Worm (Caenorhabditis elegans) whole organism, early embryonic: ENCODE measurements around the gene srh-68.

Source experiments
- B0310.2 ChIP-seq: sonication (generic microtip); optimal IDR thresholded peaks from 2 replicates; lab custom pipeline; 2016; ENCODE audit warnings: mild to moderate bottlenecking, missing genetic modification characterization, missing compliant biosample characterization
- F13C5.2 ChIP-seq: sonication (generic microtip); optimal IDR thresholded peaks from 2 replicates; lab custom pipeline; 2017; ENCODE audit warnings: mild to moderate bottlenecking, missing genetic modification characterization, inconsistent platforms, missing compliant biosample characterization
- aly-1 ChIP-seq: sonication (generic microtip); optimal IDR thresholded peaks from 2 replicates; lab custom pipeline; 2016; ENCODE audit warnings: missing genetic modification characterization, missing compliant biosample characterization
- ama-1 ChIP-seq: fragments of 150-350 bp; optimal IDR thresholded peaks from 2 replicates; lab custom pipeline; 2014
- ceh-13 ChIP-seq: fragments of 200-800 bp; sonication (Bioruptor generic); optimal IDR thresholded peaks from 2 replicates; lab custom pipeline; 2018; ENCODE audit warnings: mild to moderate bottlenecking, missing genetic modification characterization, missing compliant biosample characterization
- ceh-36 ChIP-seq: sonication (generic microtip); optimal IDR thresholded peaks from 2 replicates; lab custom pipeline; 2016; ENCODE audit warnings: missing genetic modification characterization, inconsistent platforms, missing compliant biosample characterization
- ets-7 ChIP-seq: sonication (generic microtip); optimal IDR thresholded peaks from 2 replicates; lab custom pipeline; 2016; ENCODE audit warnings: missing genotype, missing genetic modification characterization, missing compliant biosample characterization
- flt-1 ChIP-seq: fragments of 200-800 bp; sonication (Bioruptor generic); IDR thresholded peaks from 2 replicates; pipeline ENCODE4 v1.3.6; 2022; ENCODE audit warnings: missing genetic modification characterization, missing compliant biosample characterization
- hmbx-1 ChIP-seq: sonication (generic microtip); optimal IDR thresholded peaks from 2 replicates; lab custom pipeline; 2016; ENCODE audit warnings: mild to moderate bottlenecking, missing genetic modification characterization, missing compliant biosample characterization
- hmg-4 ChIP-seq: fragments of 200-800 bp; sonication (Bioruptor generic); optimal IDR thresholded peaks from 2 replicates; lab custom pipeline; 2018; ENCODE audit warnings: mild to moderate bottlenecking, missing genetic modification characterization, missing compliant biosample characterization
- hnd-1 ChIP-seq: sonication (generic microtip); optimal IDR thresholded peaks from 2 replicates; lab custom pipeline; 2016; ENCODE audit warnings: missing genetic modification characterization, missing compliant biosample characterization
- pes-1 ChIP-seq: fragments of 200-800 bp; sonication (Bioruptor generic); IDR thresholded peaks from 2 replicates; pipeline ENCODE4 v1.3.6; 2022; ENCODE audit warnings: missing genetic modification reagents, missing genetic modification characterization, missing compliant biosample characterization
- scrt-1 ChIP-seq: fragments of 200-800 bp; sonication (Bioruptor generic); IDR thresholded peaks from 2 replicates; pipeline ENCODE4 v1.3.6; 2022; ENCODE audit warnings: missing genetic modification characterization, missing compliant biosample characterization
- sea-1 ChIP-seq: fragments of 200-800 bp; sonication (Bioruptor generic); conservative IDR thresholded peaks from 2 replicates; pipeline ENCODE4 v1.3.6; 2022; ENCODE audit warnings: missing genetic modification characterization, missing compliant biosample characterization
- tbx-11 ChIP-seq: fragments of 200-800 bp; sonication (Bioruptor generic); IDR thresholded peaks from 2 replicates; pipeline ENCODE4 v1.3.6; 2022; ENCODE audit warnings: missing genetic modification characterization, missing compliant biosample characterization
- tbx-37 ChIP-seq: fragments of 200-800 bp; sonication (Bioruptor generic); conservative IDR thresholded peaks from 2 replicates; pipeline ENCODE4 v1.3.6; 2022; ENCODE audit warnings: missing genetic modification reagents, missing genetic modification characterization, missing compliant biosample characterization
- tra-4 ChIP-seq: sonication (generic microtip); optimal IDR thresholded peaks from 2 replicates; lab custom pipeline; 2017; ENCODE audit warnings: missing genetic modification characterization, missing compliant biosample characterization

The srh-68 gene

DNA sequence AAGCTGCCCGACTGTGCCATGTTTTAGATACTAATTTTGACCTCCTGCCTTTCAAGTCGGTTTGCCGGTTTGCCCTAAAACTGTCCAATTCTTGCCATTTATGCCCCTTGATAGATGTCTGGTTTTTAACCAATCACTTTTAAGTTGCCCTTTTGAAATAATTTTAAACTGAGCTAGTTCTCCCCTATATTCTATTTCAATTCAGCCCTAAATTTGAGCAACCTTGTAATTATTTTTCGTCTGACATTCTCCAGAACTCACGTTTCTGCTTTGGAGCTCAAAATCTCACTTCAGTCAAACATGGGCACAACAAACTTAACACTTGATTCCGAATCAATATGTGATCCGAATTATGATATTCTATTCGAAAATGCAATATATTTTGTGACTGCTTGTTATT lies 33.7 kb upstream of the srh-68 start, which contains the start of gene srg-17:
srg-17 (plus strand) TSS at position 301 of the 400 bp plus-strand sequence.
- TF ChIP-seq hnd-1 (no peak), flt-1 (GFP tag; lab: Robert Waterston, UW) (no peak), F13C5.2 (tag; lab: Kevin White, UChicago) (no peak), tra-4 (tag; lab: Kevin White, UChicago) (no peak), tbx-37 (GFP tag; lab: Robert Waterston, UW) (no peak), B0310.2 (tag; lab: Kevin White, UChicago) (no peak), ceh-36 (tag; lab: Kevin White, UChicago) (no peak), ceh-13 (GFP tag; lab: Kevin White, UChicago) (no peak)

DNA sequence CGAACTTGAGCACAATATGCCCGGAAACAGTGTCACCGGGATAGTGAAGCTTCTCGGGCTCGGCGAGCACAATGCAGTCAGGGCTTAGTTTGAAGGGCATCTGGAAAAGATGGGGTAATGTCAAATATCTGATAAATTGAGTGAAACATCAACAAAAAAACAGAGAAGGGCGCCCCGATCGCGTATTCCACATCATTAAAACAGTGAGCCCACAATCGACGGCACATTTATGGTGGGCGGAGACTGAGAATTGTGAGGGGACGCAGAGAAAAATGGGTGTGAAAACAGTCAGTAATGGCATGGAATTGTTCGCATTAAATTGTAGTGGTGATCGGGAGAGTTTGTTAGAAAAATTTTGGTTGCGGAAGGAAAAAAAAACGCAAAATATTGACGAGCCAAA lies 26.3 kb upstream of the srh-68 start, which contains the start of gene arrd-9:
arrd-9 (minus strand) TSS at position 101 of the 400 bp plus-strand sequence.
- no peak for TF ChIP-seq B0310.2 (tag; lab: Kevin White, UChicago)
- no peak for TF ChIP-seq sea-1 (GFP tag; lab: Robert Waterston, UW)
- no peak for TF ChIP-seq hmbx-1
- TF ChIP-seq hnd-1, result no peak
- TF ChIP-seq scrt-1 (GFP tag; lab: Robert Waterston, UW), result no peak
- TF ChIP-seq ceh-36 (tag; lab: Kevin White, UChicago), result no peak
- no peak for TF ChIP-seq tbx-11 (GFP tag; lab: Robert Waterston, UW)
- no peak for TF ChIP-seq pes-1 (GFP tag; lab: Robert Waterston, UW)
- no peak for TF ChIP-seq flt-1 (GFP tag; lab: Robert Waterston, UW)
- TF ChIP-seq F13C5.2 (tag; lab: Kevin White, UChicago), result no peak
- no peak for TF ChIP-seq aly-1 (tag; lab: Kevin White, UChicago)
- TF ChIP-seq ceh-13 (GFP tag; lab: Kevin White, UChicago), result no peak
- TF ChIP-seq ama-1 (lab: Kevin White, UChicago), result no peak
- TF ChIP-seq ets-7 (tag; lab: Kevin White, UChicago), result no peak
- no peak for TF ChIP-seq tra-4 (tag; lab: Kevin White, UChicago)
- TF ChIP-seq hmg-4 (GFP tag; lab: Kevin White, UChicago), result no peak
- no peak for TF ChIP-seq tbx-37 (GFP tag; lab: Robert Waterston, UW)

DNA sequence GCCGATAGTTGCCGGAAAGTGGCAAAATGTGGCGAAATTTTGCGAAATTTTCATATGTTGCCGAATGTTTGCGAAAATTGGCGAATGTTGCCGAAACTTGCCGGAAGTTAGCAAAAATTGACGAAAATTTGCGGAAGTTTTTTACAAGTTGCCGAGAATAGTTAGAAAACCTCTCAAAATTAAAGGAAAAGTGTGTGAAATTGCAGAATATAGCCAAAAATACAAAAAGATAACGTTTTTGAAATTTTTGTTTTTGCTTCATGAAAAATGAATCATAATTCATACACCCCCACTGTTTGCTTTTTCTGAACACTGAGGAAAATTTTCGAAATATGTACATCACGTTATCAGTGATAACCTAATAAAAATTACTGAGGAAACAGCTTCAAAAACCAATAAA lies 25.5 kb upstream of the srh-68 start:
- no peak for TF ChIP-seq scrt-1 (GFP tag; lab: Robert Waterston, UW)
- TF ChIP-seq tra-4 (tag; lab: Kevin White, UChicago), result no peak
- TF ChIP-seq ceh-36 (tag; lab: Kevin White, UChicago), result no peak
- TF ChIP-seq tbx-37 (GFP tag; lab: Robert Waterston, UW), result no peak
- TF ChIP-seq B0310.2 (tag; lab: Kevin White, UChicago), result no peak
- TF ChIP-seq hmg-4 (GFP tag; lab: Kevin White, UChicago), result no peak
- no peak for TF ChIP-seq pes-1 (GFP tag; lab: Robert Waterston, UW)
- no peak for TF ChIP-seq sea-1 (GFP tag; lab: Robert Waterston, UW)
- TF ChIP-seq aly-1 (tag; lab: Kevin White, UChicago), result no peak
- no peak for TF ChIP-seq F13C5.2 (tag; lab: Kevin White, UChicago)
- no peak for TF ChIP-seq flt-1 (GFP tag; lab: Robert Waterston, UW)
- no peak for TF ChIP-seq hmbx-1
- no peak for TF ChIP-seq ceh-13 (GFP tag; lab: Kevin White, UChicago)
- TF ChIP-seq ama-1 (lab: Kevin White, UChicago), result no peak
- no peak for TF ChIP-seq hnd-1
- no peak for TF ChIP-seq tbx-11 (GFP tag; lab: Robert Waterston, UW)
- no peak for TF ChIP-seq ets-7 (tag; lab: Kevin White, UChicago)

DNA sequence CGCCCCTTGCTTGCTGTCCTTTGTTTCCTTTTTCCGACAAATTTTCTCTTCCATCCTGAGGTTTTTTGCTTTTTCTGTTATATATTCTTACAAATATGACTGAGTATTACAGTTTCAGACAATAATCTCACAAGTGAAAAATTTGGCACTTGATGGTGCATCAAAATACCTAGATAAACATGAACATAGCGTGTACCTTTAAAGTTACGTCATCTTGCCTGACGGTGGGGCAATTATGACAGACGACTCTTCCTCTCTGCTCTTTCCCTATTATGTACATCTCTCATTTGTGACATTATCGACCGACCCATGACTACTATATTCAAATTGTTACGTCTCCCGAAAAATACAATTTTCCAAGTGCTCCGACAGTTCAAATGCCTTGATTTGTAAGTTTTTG lies 24.5 kb upstream of the srh-68 start, which contains the start of gene fbxb-102:
fbxb-102 (plus strand) TSS at position 301 of the 400 bp plus-strand sequence.
- no peak for TF ChIP-seq scrt-1 (GFP tag; lab: Robert Waterston, UW)
- no peak for TF ChIP-seq ets-7 (tag; lab: Kevin White, UChicago)
- TF ChIP-seq B0310.2 (tag; lab: Kevin White, UChicago), result no peak
- TF ChIP-seq F13C5.2 (tag; lab: Kevin White, UChicago), result no peak
- no peak for TF ChIP-seq sea-1 (GFP tag; lab: Robert Waterston, UW)
- no peak for TF ChIP-seq ama-1 (lab: Kevin White, UChicago)
- no peak for TF ChIP-seq ceh-13 (GFP tag; lab: Kevin White, UChicago)
- TF ChIP-seq tra-4 (tag; lab: Kevin White, UChicago), result no peak
- TF ChIP-seq hmbx-1, result no peak
- TF ChIP-seq tbx-37 (GFP tag; lab: Robert Waterston, UW), result no peak
- no peak for TF ChIP-seq hnd-1

DNA sequence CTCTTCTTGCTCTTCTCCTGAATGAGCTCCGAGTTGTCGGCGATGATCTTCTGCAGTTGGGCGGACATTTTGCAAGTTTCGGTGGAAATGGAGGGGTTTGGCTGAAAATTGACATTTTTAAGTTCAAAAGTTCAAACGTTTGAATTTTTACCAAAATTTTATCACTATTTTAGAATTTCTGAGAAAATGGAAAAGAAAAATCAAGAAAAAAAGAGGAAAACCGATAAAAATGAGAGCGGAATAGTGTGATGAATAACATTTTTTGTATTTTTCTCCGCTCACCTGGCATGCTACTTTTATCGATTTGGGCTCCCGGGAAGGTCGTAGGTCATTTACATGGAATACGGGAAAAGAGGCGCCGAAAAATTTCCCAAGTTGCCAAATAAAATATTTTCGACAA lies 22.1 kb upstream of the srh-68 start, which contains the start of gene F15A4.10:
F15A4.10 (minus strand) TSS at position 101 of the 400 bp plus-strand sequence.
- TF ChIP-seq aly-1 (tag; lab: Kevin White, UChicago), result no peak
- TF ChIP-seq F13C5.2 (tag; lab: Kevin White, UChicago), result no peak
- TF ChIP-seq ceh-13 (GFP tag; lab: Kevin White, UChicago), result no peak
- TF ChIP-seq tbx-37 (GFP tag; lab: Robert Waterston, UW), result no peak
- no peak for TF ChIP-seq hmbx-1
- no peak for TF ChIP-seq hmg-4 (GFP tag; lab: Kevin White, UChicago)
- no peak for TF ChIP-seq ets-7 (tag; lab: Kevin White, UChicago)
- TF ChIP-seq hnd-1, result no peak
- TF ChIP-seq B0310.2 (tag; lab: Kevin White, UChicago), result no peak
- TF ChIP-seq tra-4 (tag; lab: Kevin White, UChicago), result no peak
- no peak for TF ChIP-seq ceh-36 (tag; lab: Kevin White, UChicago)
- no peak for TF ChIP-seq scrt-1 (GFP tag; lab: Robert Waterston, UW)
- no peak for TF ChIP-seq sea-1 (GFP tag; lab: Robert Waterston, UW)
- no peak for TF ChIP-seq tbx-11 (GFP tag; lab: Robert Waterston, UW)
- no peak for TF ChIP-seq ama-1 (lab: Kevin White, UChicago)

DNA sequence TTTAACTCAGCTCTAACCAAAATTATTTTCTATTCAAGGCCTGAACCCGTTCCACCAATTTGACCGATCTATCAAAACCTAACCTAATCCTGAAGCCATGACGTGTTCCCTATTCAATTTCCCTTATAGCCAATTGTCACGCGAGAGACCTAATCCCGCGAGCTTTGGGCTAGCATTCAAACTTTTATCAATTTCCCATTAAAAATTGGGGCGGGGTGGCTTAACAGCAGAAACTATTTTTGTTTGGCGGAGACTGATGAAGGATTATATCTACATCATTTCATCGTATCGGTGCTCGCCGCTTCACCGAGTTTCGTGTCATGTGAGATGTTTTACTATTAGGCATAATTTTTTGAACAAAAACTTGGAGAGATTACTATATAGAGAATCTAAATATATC lies 18.3 kb upstream of the srh-68 start:
- TF ChIP-seq sea-1 (GFP tag; lab: Robert Waterston, UW), result no peak
- TF ChIP-seq hmg-4 (GFP tag; lab: Kevin White, UChicago), result no peak
- TF ChIP-seq flt-1 (GFP tag; lab: Robert Waterston, UW), result no peak
- no peak for TF ChIP-seq ceh-36 (tag; lab: Kevin White, UChicago)
- TF ChIP-seq ets-7 (tag; lab: Kevin White, UChicago), result no peak
- no peak for TF ChIP-seq F13C5.2 (tag; lab: Kevin White, UChicago)
- TF ChIP-seq hmbx-1, result no peak
- TF ChIP-seq pes-1 (GFP tag; lab: Robert Waterston, UW), result no peak
- no peak for TF ChIP-seq B0310.2 (tag; lab: Kevin White, UChicago)
- no peak for TF ChIP-seq tbx-37 (GFP tag; lab: Robert Waterston, UW)
- no peak for TF ChIP-seq hnd-1
- no peak for TF ChIP-seq tbx-11 (GFP tag; lab: Robert Waterston, UW)
- TF ChIP-seq aly-1 (tag; lab: Kevin White, UChicago), result no peak
- no peak for TF ChIP-seq scrt-1 (GFP tag; lab: Robert Waterston, UW)
- TF ChIP-seq ceh-13 (GFP tag; lab: Kevin White, UChicago), result no peak
- TF ChIP-seq tra-4 (tag; lab: Kevin White, UChicago), result no peak
